Fruit fly (Drosophila melanogaster): ENCODE results near the gene Oseg5.

DNA sequence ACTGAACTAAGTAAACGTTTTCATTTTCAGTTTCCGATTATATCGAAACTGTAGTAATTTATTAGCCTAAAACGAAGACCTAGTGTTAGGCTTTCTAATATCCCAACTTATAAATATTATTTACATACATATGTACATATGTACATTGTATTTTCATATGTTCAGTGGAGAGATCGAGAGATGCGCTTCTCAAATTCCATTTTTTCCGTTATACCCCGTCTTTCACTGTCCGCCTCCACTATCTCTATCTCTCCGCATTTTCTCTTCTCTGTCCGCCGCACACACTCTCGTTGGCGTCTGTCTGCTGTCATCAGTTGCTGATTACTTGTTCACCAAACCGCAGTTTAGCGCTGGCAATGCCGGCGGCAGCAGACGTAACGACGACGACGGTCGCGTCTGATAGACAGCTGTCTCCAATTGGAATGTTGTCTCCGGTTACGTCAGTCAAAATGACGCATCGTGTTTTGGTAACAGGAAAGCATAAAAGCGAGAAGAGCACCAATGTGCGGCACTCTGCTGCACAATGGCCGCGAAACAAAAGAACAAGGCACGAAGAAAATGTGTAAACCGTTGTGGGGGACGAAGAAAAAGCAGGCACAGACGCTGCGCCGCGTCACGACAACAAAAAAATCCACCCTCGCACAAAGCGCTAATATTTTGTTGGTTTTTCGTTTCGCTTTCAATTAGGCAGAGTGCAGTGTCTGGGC, 13.0 kb downstream of the Oseg5 start, which contains the start of gene CG9331:
- no peak for TF ChIP-seq ttk (optimal IDR thresholded peaks at IDR 0.05)
- TF ChIP-seq h (optimal IDR thresholded peaks at IDR 0.05): no peak
- no peak for TF ChIP-seq psq (optimal IDR thresholded peaks at IDR 0.05)
- TF ChIP-seq insv (optimal IDR thresholded peaks at IDR 0.05): no peak
- TF ChIP-seq Sin3A (optimal IDR thresholded peaks at IDR 0.05): no peak

All from Kc167 (cell line).